Fruit fly (Drosophila melanogaster) whole organism, prepupa: ENCODE data around the gene Rab26.

Source experiments
- CG3919 ChIP-seq: fragments of 200-800 bp; sonication (Bioruptor generic); optimal IDR thresholded peaks from 3 replicates; lab custom pipeline; 2016; ENCODE audit warnings: missing biosample characterization, missing genetic modification characterization
- achi ChIP-seq: fragments of 200-800 bp; sonication (Bioruptor generic); optimal IDR thresholded peaks from 3 replicates; lab custom pipeline; 2016; ENCODE audit warnings: missing biosample characterization, missing genetic modification characterization
- eg ChIP-seq: fragments of 200-800 bp; sonication (Bioruptor generic); IDR thresholded peaks from 3 replicates; pipeline ENCODE4 v1.3.6; 2022; ENCODE audit warnings: missing biosample characterization, missing genetic modification characterization
- ss ChIP-seq, 2 experiments: fragments of 200-800 bp; sonication (Bioruptor generic); optimal IDR thresholded peaks; 2 replicates in 1 of 2; 3 replicates in 1 of 2; lab custom pipeline; 2017 to 2018; ENCODE audit warnings: mild to moderate bottlenecking in 2 of 2, missing biosample characterization in 2 of 2, missing genetic modification characterization in 2 of 2, moderate library complexity in 1 of 2
- svp ChIP-seq: fragments of 200-800 bp; sonication (Bioruptor generic); peaks from one replicate; lab custom pipeline; 2016; ENCODE audit warnings: missing biosample characterization, missing genetic modification characterization

DNA sequence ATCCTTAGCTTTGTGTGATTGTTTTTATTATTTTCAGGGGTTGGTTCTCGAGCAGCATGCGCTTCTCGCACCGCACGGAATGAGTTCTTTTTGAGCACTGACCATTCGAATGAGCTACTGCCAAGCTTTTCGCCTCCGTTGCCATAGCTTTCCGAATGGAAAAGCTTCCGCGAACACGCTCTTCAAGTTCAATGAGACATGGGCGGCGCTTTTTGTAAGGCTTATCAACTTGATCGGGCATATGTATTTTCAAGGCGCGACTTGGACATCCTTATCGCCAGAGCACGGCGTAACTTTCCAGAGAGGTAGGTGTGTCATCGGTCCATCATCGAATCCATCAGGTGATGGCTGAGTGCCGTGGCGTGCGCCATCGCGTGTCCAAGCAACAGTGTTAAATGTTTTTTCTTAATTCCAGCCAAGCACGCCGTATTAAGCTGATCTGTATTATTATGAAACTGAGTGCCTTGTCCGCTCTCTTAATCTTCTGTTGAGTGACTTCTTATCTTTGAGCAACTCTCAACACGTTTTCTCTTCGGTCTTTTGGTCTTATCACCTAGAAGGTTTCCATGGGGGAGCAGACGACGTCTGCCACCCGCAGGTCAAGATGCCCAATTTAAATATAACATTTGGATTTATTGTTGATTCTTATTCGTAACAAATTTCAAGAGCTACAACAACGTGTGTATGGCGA lies 38.6 kb upstream of the Rab26 start, which contains the start of gene AcCoAS:
- TF ChIP-seq ss (GFP tag; optimal IDR thresholded peaks at IDR 0.05; lab: Kevin White, UChicago) (peak; percentile 44 to 58), CG3919 (GFP tag; lab: Kevin White, UChicago) (peak; percentile 46), eg (GFP tag; lab: Robert Waterston, UW) (peak; percentile 53; the same call in 2 of the 3 replicates), achi (GFP tag; lab: Kevin White, UChicago) (peak; percentile 9), svp (GFP tag; lab: Kevin White, UChicago) (peak; percentile 97)
